Worm (Caenorhabditis elegans) whole organism, L2 larva: ENCODE measurements around the gene cpr-9.

Experiments
- C34F6.9 ChIP-seq: fragments of 150-350 bp; optimal IDR thresholded peaks from 2 replicates; lab custom pipeline; 2014; ENCODE audit warnings: missing biosample characterization, missing genetic modification characterization
- F13H6.1 ChIP-seq: sonication (generic microtip); optimal IDR thresholded peaks from 2 replicates; lab custom pipeline; 2016; ENCODE audit warnings: missing genetic modification characterization, missing compliant biosample characterization
- R02D3.7 ChIP-seq: fragments of 150-350 bp; optimal IDR thresholded peaks from 2 replicates; lab custom pipeline; 2014; ENCODE audit warnings: missing biosample characterization, missing genetic modification characterization
- Y55F3AM.14 ChIP-seq: fragments of 200-800 bp; sonication (Bioruptor generic); optimal IDR thresholded peaks from 2 replicates; lab custom pipeline; 2018; ENCODE audit warnings: mild to moderate bottlenecking, missing genetic modification characterization, missing compliant biosample characterization
- ZK546.5 ChIP-seq: sonication (generic microtip); optimal IDR thresholded peaks from 2 replicates; lab custom pipeline; 2017; ENCODE audit warnings: missing biosample characterization, missing genetic modification characterization
- aly-2 ChIP-seq: fragments of 150-350 bp; optimal IDR thresholded peaks from 2 replicates; lab custom pipeline; 2014; ENCODE audit warnings: missing biosample characterization, missing genetic modification characterization
- ceh-16 ChIP-seq: fragments of 150-350 bp; optimal IDR thresholded peaks from 2 replicates; lab custom pipeline; 2014; ENCODE audit warnings: missing biosample characterization, missing genetic modification characterization
- ceh-82 ChIP-seq: fragments of 150-350 bp; optimal IDR thresholded peaks from 2 replicates; lab custom pipeline; 2014; ENCODE audit warnings: missing biosample characterization, missing genetic modification characterization
- crh-2 ChIP-seq: sonication (generic microtip); optimal IDR thresholded peaks from 2 replicates; lab custom pipeline; 2017; ENCODE audit warnings: missing biosample characterization, missing genetic modification characterization
- dmd-4 ChIP-seq: sonication (generic microtip); optimal IDR thresholded peaks from 2 replicates; lab custom pipeline; 2017; ENCODE audit warnings: missing biosample characterization, missing genetic modification characterization
- egl-27 ChIP-seq: sonication (generic microtip); optimal IDR thresholded peaks from 3 replicates; lab custom pipeline; 2017; ENCODE audit warnings: missing biosample characterization, missing genetic modification reagents, missing genetic modification characterization
- elt-3 ChIP-seq: sonication (generic microtip); optimal IDR thresholded peaks from 2 replicates; lab custom pipeline; 2017; ENCODE audit warnings: missing biosample characterization, missing genetic modification characterization
- fos-1 ChIP-seq: fragments of 150-350 bp; optimal IDR thresholded peaks from 2 replicates; lab custom pipeline; 2014; ENCODE audit warnings: missing biosample characterization, missing genetic modification characterization
- gmeb-1 ChIP-seq: fragments of 150-350 bp; optimal IDR thresholded peaks from 2 replicates; lab custom pipeline; 2014; ENCODE audit warnings: missing biosample characterization, missing genetic modification characterization
- lin-11 ChIP-seq: fragments of 150-350 bp; sonication (generic microtip); optimal IDR thresholded peaks from 2 replicates; lab custom pipeline; 2014; ENCODE audit warnings: missing biosample characterization, missing genetic modification characterization, inconsistent platforms, mixed read lengths
- lin-13 ChIP-seq: fragments of 150-350 bp; optimal IDR thresholded peaks from 2 replicates; lab custom pipeline; 2014; ENCODE audit warnings: missing biosample characterization, missing genetic modification reagents, missing genetic modification characterization
- lin-39 ChIP-seq: fragments of 150-350 bp; optimal IDR thresholded peaks from 2 replicates; lab custom pipeline; 2014; ENCODE audit warnings: missing biosample characterization, missing genetic modification reagents, missing genetic modification characterization
- lsy-2 ChIP-seq, 2 experiments: fragments of 150-350 bp in 1 of 2; sonication (generic microtip) in 1 of 2; optimal IDR thresholded peaks; 2 replicates each; lab custom pipeline; 2014 to 2017; ENCODE audit warnings: missing biosample characterization in 2 of 2, missing genetic modification characterization in 2 of 2
- mab-5 ChIP-seq: fragments of 150-350 bp; optimal IDR thresholded peaks from 2 replicates; lab custom pipeline; 2014; ENCODE audit warnings: missing biosample characterization, missing genetic modification characterization
- mbf-1 ChIP-seq: sonication (generic microtip); optimal IDR thresholded peaks from 2 replicates; lab custom pipeline; 2017; ENCODE audit warnings: missing biosample characterization, missing genetic modification characterization
- mdl-1 ChIP-seq, 2 experiments: fragments of 150-350 bp in 1 of 2; sonication (generic microtip) in 1 of 2; optimal IDR thresholded peaks; 2 replicates each; lab custom pipeline; 2017; ENCODE audit warnings: missing biosample characterization in 2 of 2, missing genetic modification characterization in 2 of 2
- nhr-10 ChIP-seq: sonication (generic microtip); optimal IDR thresholded peaks from 2 replicates; lab custom pipeline; 2017; ENCODE audit warnings: missing biosample characterization, missing genetic modification characterization
- nhr-11 ChIP-seq: fragments of 150-350 bp; optimal IDR thresholded peaks from 2 replicates; lab custom pipeline; 2014; ENCODE audit warnings: missing biosample characterization, missing genetic modification characterization
- nhr-12 ChIP-seq: fragments of 150-350 bp; optimal IDR thresholded peaks from 2 replicates; lab custom pipeline; 2014; ENCODE audit warnings: missing biosample characterization, missing genetic modification characterization
- nhr-129 ChIP-seq: fragments of 150-350 bp; optimal IDR thresholded peaks from 2 replicates; lab custom pipeline; 2014; ENCODE audit warnings: missing biosample characterization, missing genetic modification characterization
- nhr-21 ChIP-seq: fragments of 150-350 bp; optimal IDR thresholded peaks from 2 replicates; lab custom pipeline; 2014; ENCODE audit warnings: missing biosample characterization, missing genetic modification characterization
- nhr-23 ChIP-seq: fragments of 150-350 bp; optimal IDR thresholded peaks from 2 replicates; lab custom pipeline; 2014; ENCODE audit warnings: missing biosample characterization, missing genetic modification reagents, missing genetic modification characterization
- nhr-25 ChIP-seq: fragments of 150-350 bp; sonication (generic microtip); optimal IDR thresholded peaks from 3 replicates; lab custom pipeline; 2014; ENCODE audit warnings: missing biosample characterization, missing genetic modification characterization
- nhr-77 ChIP-seq: fragments of 150-350 bp; optimal IDR thresholded peaks from 2 replicates; lab custom pipeline; 2014; ENCODE audit warnings: missing biosample characterization, missing genetic modification characterization
- peb-1 ChIP-seq: fragments of 150-350 bp; optimal IDR thresholded peaks from 2 replicates; lab custom pipeline; 2014; ENCODE audit warnings: missing biosample characterization, missing genetic modification characterization
- sem-4 ChIP-seq: fragments of 150-350 bp; optimal IDR thresholded peaks from 2 replicates; lab custom pipeline; 2014; ENCODE audit warnings: missing biosample characterization, missing genetic modification reagents, missing genetic modification characterization
- skn-1 ChIP-seq: sonication (generic microtip); optimal IDR thresholded peaks from 2 replicates; lab custom pipeline; 2017; ENCODE audit warnings: missing biosample characterization, missing genetic modification characterization
- sma-3 ChIP-seq: sonication (generic microtip); optimal IDR thresholded peaks from 2 replicates; lab custom pipeline; 2016; ENCODE audit warnings: missing genetic modification reagents, missing genetic modification characterization, missing compliant biosample characterization
- sma-9 ChIP-seq, 2 experiments: fragments of 150-350 bp in 1 of 2; sonication (generic microtip) in 1 of 2; optimal IDR thresholded peaks; 2 replicates each; lab custom pipeline; 2014 to 2016; ENCODE audit warnings: missing genetic modification characterization in 2 of 2, mild to moderate bottlenecking in 1 of 2, missing biosample characterization in 1 of 2, missing compliant biosample characterization in 1 of 2, missing genetic modification reagents in 1 of 2, moderate library complexity in 1 of 2
- snpc-4 ChIP-seq: fragments of 150-350 bp; optimal IDR thresholded peaks from 2 replicates; lab custom pipeline; 2014; ENCODE audit warnings: missing biosample characterization, missing genetic modification characterization
- unc-55 ChIP-seq: fragments of 150-350 bp; sonication (generic microtip); optimal IDR thresholded peaks from 3 replicates; lab custom pipeline; 2014; ENCODE audit warnings: missing biosample characterization, missing genetic modification reagents, missing genetic modification characterization
- zag-1 ChIP-seq: fragments of 150-350 bp; optimal IDR thresholded peaks from 2 replicates; lab custom pipeline; 2014; ENCODE audit warnings: missing biosample characterization, missing genetic modification characterization
- ztf-1 ChIP-seq: fragments of 200-800 bp; sonication (Bioruptor generic); conservative IDR thresholded peaks from 2 replicates; pipeline ENCODE4 v1.3.6; 2022; ENCODE audit warnings: missing genetic modification characterization, missing compliant biosample characterization
- ztf-11 ChIP-seq: sonication (generic microtip); optimal IDR thresholded peaks from 2 replicates; lab custom pipeline; 2017; ENCODE audit warnings: missing biosample characterization, missing genetic modification characterization
- ztf-4 ChIP-seq: fragments of 150-350 bp; optimal IDR thresholded peaks from 2 replicates; lab custom pipeline; 2014; ENCODE audit warnings: missing biosample characterization, missing genetic modification characterization

Gene cpr-9

ce11 chrV:11995862-11996261 is 7.0 kb upstream of the cpr-9 start, which contains the start of gene C52E4.12:
Gene C52E4.12, plus strand, starts transcription at chrV:11996162.
- TF ChIP-seq egl-27 (tag; lab: Kevin White, UChicago) (no peak), crh-2 (tag; lab: Kevin White, UChicago) (no peak), lsy-2 (tag; optimal IDR thresholded peaks at IDR 0.05; lab: Kevin White, UChicago) (no peak), skn-1 (tag; lab: Kevin White, UChicago) (no peak), ztf-4 (tag; lab: Kevin White, UChicago) (no peak)

- TF ChIP-seq lin-11 (tag; lab: Kevin White, UChicago): no peak
- TF ChIP-seq nhr-12 (tag; lab: Kevin White, UChicago): no peak
- TF ChIP-seq, all 48 proteins: peak for 0
These were observed 5.5 kb upstream of the cpr-9 start for ce11 chrV:11997403-11997802.

DNA sequence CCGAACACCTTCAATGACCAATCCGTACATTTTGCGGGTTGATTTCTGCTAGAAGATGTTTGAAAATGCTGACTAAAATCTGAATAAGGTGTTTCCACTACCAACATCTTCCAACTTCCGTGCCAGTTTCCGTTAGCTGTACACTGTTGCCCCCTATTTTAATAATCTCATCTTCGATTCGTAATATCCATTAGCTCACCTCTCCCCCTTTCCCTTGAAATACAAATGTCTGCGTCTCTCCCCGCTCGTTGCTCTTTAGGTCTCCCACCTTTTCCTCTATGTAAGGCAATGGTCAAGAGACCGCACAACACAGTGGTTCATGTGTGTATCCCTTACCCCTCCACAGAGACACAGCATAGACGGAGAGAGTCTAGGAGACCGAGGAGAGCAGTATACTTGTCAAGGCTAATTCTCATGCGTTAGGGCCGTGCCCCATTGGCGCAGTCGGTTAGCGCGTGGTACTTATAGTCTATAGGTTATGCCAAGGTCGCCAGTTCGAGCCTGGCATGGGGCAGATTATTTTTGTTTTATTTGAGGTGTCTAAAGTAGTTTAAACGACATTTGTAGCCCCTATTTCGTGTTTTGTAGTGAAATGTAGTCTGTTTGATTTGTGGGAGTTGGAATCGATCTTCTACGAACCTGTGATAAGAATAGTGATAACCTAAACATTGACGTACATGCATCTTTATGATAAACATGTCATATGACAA is 951 bp upstream of the cpr-9 start, which contains the start of gene gcy-33:
Gene gcy-33, minus strand, starts transcription at position 51 of the 710 bp plus-strand sequence.
- TF ChIP-seq ZK546.5 (tag; lab: Kevin White, UChicago) (no peak), nhr-25 (tag; lab: Kevin White, UChicago) (no peak), lin-11 (tag; lab: Kevin White, UChicago) (peak; percentile 73), ztf-11 (tag; lab: Kevin White, UChicago) (no peak), unc-55 (peak; percentile 61), ceh-82 (tag; lab: Kevin White, UChicago) (no peak), elt-3 (no peak), sma-9 (GFP tag; optimal IDR thresholded peaks at IDR 0.05; lab: Kevin White, UChicago) (peak; percentile 84), sma-9 (tag; optimal IDR thresholded peaks at IDR 0.05; lab: Kevin White, UChicago) (no peak), mab-5 (tag; lab: Kevin White, UChicago) (peak; percentile 55), nhr-129 (peak; percentile 93), ceh-16 (tag; lab: Kevin White, UChicago) (peak; percentile 39), lin-39 (tag; lab: Kevin White, UChicago) (no peak), crh-2 (tag; lab: Kevin White, UChicago) (peak; percentile 85), sem-4 (tag; lab: Kevin White, UChicago) (peak; percentile 61), zag-1 (tag; lab: Kevin White, UChicago) (peak; percentile 5), nhr-10 (tag; lab: Kevin White, UChicago) (peak; percentile 1), nhr-12 (tag; lab: Kevin White, UChicago) (no peak), lsy-2 (tag; optimal IDR thresholded peaks at IDR 0.05; lab: Kevin White, UChicago) (peak; percentile 59 to 76), gmeb-1 (tag; lab: Kevin White, UChicago) (peak; percentile 79), mbf-1 (tag; lab: Kevin White, UChicago) (no peak), egl-27 (tag; lab: Kevin White, UChicago) (peak; percentile 88), fos-1 (tag; lab: Kevin White, UChicago) (peak; percentile 69), nhr-77 (tag; lab: Kevin White, UChicago) (peak; percentile 26), nhr-21 (peak; percentile 84), sma-3 (GFP tag; lab: Kevin White, UChicago) (peak; percentile 87), nhr-11 (peak; percentile 74), peb-1 (tag; lab: Kevin White, UChicago) (peak; percentile 39), mdl-1 (tag; optimal IDR thresholded peaks at IDR 0.05; lab: Kevin White, UChicago) (peak; percentile 14 to 70), C34F6.9 (tag; lab: Kevin White, UChicago) (peak; percentile 49), snpc-4 (peak; percentile 52), nhr-23 (no peak), lin-13 (peak; percentile 82), Y55F3AM.14 (peak; percentile 65), ztf-1 (GFP tag; lab: Robert Waterston, UW) (no peak), F13H6.1 (tag; lab: Kevin White, UChicago) (peak; percentile 79), dmd-4 (tag; lab: Kevin White, UChicago) (no peak), R02D3.7 (tag; lab: Kevin White, UChicago) (peak; percentile 1), aly-2 (tag; lab: Kevin White, UChicago) (no peak)
